Worm (Caenorhabditis elegans) whole organism, early embryonic: Measurements from ENCODE around the gene mbk-2.

Experiments used
- B0310.2 ChIP-seq: sonication (generic microtip); optimal IDR thresholded peaks from 2 replicates; lab custom pipeline; 2016; ENCODE audit warnings: mild to moderate bottlenecking, missing genetic modification characterization, missing compliant biosample characterization
- aly-1 ChIP-seq: sonication (generic microtip); optimal IDR thresholded peaks from 2 replicates; lab custom pipeline; 2016; ENCODE audit warnings: missing genetic modification characterization, missing compliant biosample characterization
- ama-1 ChIP-seq: fragments of 150-350 bp; optimal IDR thresholded peaks from 2 replicates; lab custom pipeline; 2014
- ceh-13 ChIP-seq: fragments of 200-800 bp; sonication (Bioruptor generic); optimal IDR thresholded peaks from 2 replicates; lab custom pipeline; 2018; ENCODE audit warnings: mild to moderate bottlenecking, missing genetic modification characterization, missing compliant biosample characterization
- ets-7 ChIP-seq: sonication (generic microtip); optimal IDR thresholded peaks from 2 replicates; lab custom pipeline; 2016; ENCODE audit warnings: missing genotype, missing genetic modification characterization, missing compliant biosample characterization
- flt-1 ChIP-seq: fragments of 200-800 bp; sonication (Bioruptor generic); IDR thresholded peaks from 2 replicates; pipeline ENCODE4 v1.3.6; 2022; ENCODE audit warnings: missing genetic modification characterization, missing compliant biosample characterization
- hmbx-1 ChIP-seq: sonication (generic microtip); optimal IDR thresholded peaks from 2 replicates; lab custom pipeline; 2016; ENCODE audit warnings: mild to moderate bottlenecking, missing genetic modification characterization, missing compliant biosample characterization
- hmg-4 ChIP-seq: fragments of 200-800 bp; sonication (Bioruptor generic); optimal IDR thresholded peaks from 2 replicates; lab custom pipeline; 2018; ENCODE audit warnings: mild to moderate bottlenecking, missing genetic modification characterization, missing compliant biosample characterization
- pes-1 ChIP-seq: fragments of 200-800 bp; sonication (Bioruptor generic); IDR thresholded peaks from 2 replicates; pipeline ENCODE4 v1.3.6; 2022; ENCODE audit warnings: missing genetic modification reagents, missing genetic modification characterization, missing compliant biosample characterization
- tbx-11 ChIP-seq: fragments of 200-800 bp; sonication (Bioruptor generic); IDR thresholded peaks from 2 replicates; pipeline ENCODE4 v1.3.6; 2022; ENCODE audit warnings: missing genetic modification characterization, missing compliant biosample characterization
- tbx-37 ChIP-seq: fragments of 200-800 bp; sonication (Bioruptor generic); conservative IDR thresholded peaks from 2 replicates; pipeline ENCODE4 v1.3.6; 2022; ENCODE audit warnings: missing genetic modification reagents, missing genetic modification characterization, missing compliant biosample characterization
- tra-4 ChIP-seq: sonication (generic microtip); optimal IDR thresholded peaks from 2 replicates; lab custom pipeline; 2017; ENCODE audit warnings: missing genetic modification characterization, missing compliant biosample characterization

- no peak for TF ChIP-seq aly-1 (tag; lab: Kevin White, UChicago)
- TF ChIP-seq ama-1, result no peak
- TF ChIP-seq pes-1 (GFP tag; lab: Robert Waterston, UW), result no peak
- no peak for TF ChIP-seq tra-4
- no peak for TF ChIP-seq hmbx-1
- TF ChIP-seq hmg-4, result no peak
- no peak for TF ChIP-seq flt-1 (GFP tag; lab: Robert Waterston, UW)
- TF ChIP-seq B0310.2 (tag; lab: Kevin White, UChicago), result no peak
- no peak for TF ChIP-seq tbx-37 (GFP tag; lab: Robert Waterston, UW)
- TF ChIP-seq tbx-11, result no peak
- no peak for TF ChIP-seq ets-7
- no peak for TF ChIP-seq ceh-13
These were observed 41.7 kb upstream of the mbk-2 start for ce11 chrIV:12967303-12967702.
